Fruit fly (Drosophila melanogaster) whole organism, pupa: ENCODE results near the gene CG12106.

Experiments used
- CG13204 ChIP-seq: fragments of 200-800 bp; sonication (Bioruptor generic); optimal IDR thresholded peaks from 2 replicates; lab custom pipeline; 2018; ENCODE audit warnings: missing biosample characterization, mild to moderate bottlenecking, missing genetic modification characterization, moderate library complexity
- CG8159 ChIP-seq: fragments of 200-800 bp; sonication (Bioruptor generic); optimal IDR thresholded peaks from 3 replicates; lab custom pipeline; 2018; ENCODE audit warnings: missing biosample characterization, mild to moderate bottlenecking, missing genetic modification characterization, moderate library complexity
- D1 ChIP-seq: fragments of 200-800 bp; sonication (Bioruptor generic); optimal IDR thresholded peaks from 2 replicates; lab custom pipeline; 2018; ENCODE audit warnings: missing biosample characterization, mild to moderate bottlenecking, missing genetic modification characterization, moderate library complexity
- EcR ChIP-seq: fragments of 200-800 bp; sonication (Bioruptor generic); optimal IDR thresholded peaks from 3 replicates; lab custom pipeline; 2019; ENCODE audit warnings: missing biosample characterization, missing genetic modification characterization, mild to moderate bottlenecking, moderate library complexity, missing genetic modification reagents
- Pif1B ChIP-seq: fragments of 200-800 bp; sonication (Bioruptor generic); optimal IDR thresholded peaks from 3 replicates; lab custom pipeline; 2016; ENCODE audit warnings: missing biosample characterization, missing genetic modification characterization

DNA sequence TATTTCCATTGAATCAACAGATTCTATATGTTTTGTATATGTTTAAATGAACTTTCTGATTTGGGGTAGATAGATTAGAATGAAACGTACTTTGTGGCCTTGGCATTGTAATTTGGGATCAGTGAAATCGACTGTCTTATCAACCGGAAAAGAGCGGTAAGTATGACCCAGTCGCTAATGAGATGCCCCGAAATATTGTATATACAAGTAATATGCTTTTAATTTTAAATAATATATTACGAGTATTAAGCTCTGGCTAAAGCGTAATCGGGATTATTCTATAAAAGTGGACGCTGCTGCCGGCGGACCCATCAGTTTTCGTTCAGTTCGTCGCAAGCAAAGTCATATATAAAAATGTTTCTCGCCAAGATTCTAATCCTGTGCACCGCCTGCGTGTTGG is 22.9 kb downstream of the CG12106 start, which contains the start of gene CG15369:
- TF ChIP-seq CG8159 (no peak), Pif1B (GFP tag; lab: Kevin White, UChicago) (no peak), CG13204 (no peak), EcR (GFP tag; lab: Kevin White, UChicago) (no peak), D1 (no peak)
